Worm (Caenorhabditis elegans): ENCODE data around the gene Y41C4A.11.

DNA sequence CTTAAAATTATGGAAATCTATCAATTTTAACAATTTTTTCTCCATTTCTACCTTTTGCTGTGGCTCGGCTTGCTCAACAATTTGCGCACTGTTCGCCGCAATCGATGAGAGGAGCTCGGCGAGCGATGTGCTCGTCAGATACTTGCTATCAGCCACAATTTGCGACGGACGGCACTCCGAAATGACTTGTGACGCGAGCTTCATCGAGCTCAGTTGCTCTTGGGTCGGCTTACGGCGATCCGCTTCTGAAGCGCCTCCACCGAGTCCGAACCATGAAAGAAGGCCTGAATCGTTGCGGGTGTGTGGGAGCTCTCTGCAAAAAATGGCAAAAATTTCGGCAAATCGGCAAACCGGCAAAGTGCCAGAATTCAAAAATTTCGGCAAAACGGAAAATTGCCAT lies 41.0 kb downstream of the Y41C4A.11 start:
- TF ChIP-seq aly-1 (tag; optimal IDR thresholded peaks at IDR 0.05) (no peak), scrt-1 (GFP tag; IDR thresholded peaks at IDR 0.05) (no peak), tbx-11 (GFP tag; IDR thresholded peaks at IDR 0.05) (no peak), ama-1 (optimal IDR thresholded peaks at IDR 0.05) (no peak), F13C5.2 (tag; optimal IDR thresholded peaks at IDR 0.05) (no peak), tbx-37 (GFP tag; conservative IDR thresholded peaks at IDR 0.05) (no peak)

All from whole organism, early embryonic.